Fruit fly (Drosophila melanogaster) whole organism: ENCODE results near the gene CG5895.

ENCODE experiments used
- CG8478 ChIP-seq: fragments of >200 bp; optimal IDR thresholded peaks from 2 replicates; lab custom pipeline; 2018; ENCODE audit warnings: inconsistent platforms
- Dll ChIP-seq: fragments of >200 bp; optimal IDR thresholded peaks from 2 replicates; lab custom pipeline; 2017
- pan ChIP-seq: fragments of >200 bp; optimal IDR thresholded peaks from 2 replicates; lab custom pipeline; 2017
- psq ChIP-seq: fragments of >200 bp; optimal IDR thresholded peaks from 2 replicates; lab custom pipeline; 2017
- usp ChIP-seq: fragments of >200 bp; optimal IDR thresholded peaks from 2 replicates; lab custom pipeline; 2017; ENCODE audit warnings: missing biosample characterization, missing genetic modification characterization, mixed read lengths

- TF ChIP-seq psq (lab: Kevin White, UChicago) (no peak), usp (no peak), CG8478 (no peak), Dll (no peak), pan (lab: Kevin White, UChicago) (no peak)
These were observed 34.1 kb upstream of the CG5895 start for dm6 chr3L:16001164-16001679.
